Worm (Caenorhabditis elegans): ENCODE results near the gene F16B4.5.

- TF ChIP-seq him-1 (tag; optimal IDR thresholded peaks at IDR 0.05) (no peak), W03F9.2 (tag; optimal IDR thresholded peaks at IDR 0.05) (no peak)
Observed at ce11 chrV:1545694-1546093, 42.5 kb upstream of the F16B4.5 start, which contains the start of gene oac-32.

Data from whole organism, L4/young adult.